Fruit fly (Drosophila melanogaster): ENCODE measurements around the gene Atg101.

Atg101 gene

dm6 chrX:18814373-18814772, 22.9 kb downstream of the Atg101 start:
- TF ChIP-seq slbo (GFP tag; IDR thresholded peaks at IDR 0.05) = no peak
- no peak for TF ChIP-seq chn (GFP tag; optimal IDR thresholded peaks at IDR 0.05)
- 0 out of 4 replicates have a peak, but pooled peaks have one; percentile 20 for TF ChIP-seq chinmo (GFP tag; IDR thresholded peaks at IDR 0.05; ENCODE audit: partially characterized antibody)
- no peak for TF ChIP-seq CG8290 (GFP tag; optimal IDR thresholded peaks at IDR 0.05)
- peak in 1 of 2 experiments; percentile 14 for TF ChIP-seq CG8290 (tag; optimal IDR thresholded peaks at IDR 0.05)
- TF ChIP-seq fd102C (GFP tag; optimal IDR thresholded peaks at IDR 0.05) = no peak
- peak; percentile 70 for TF ChIP-seq cg (GFP tag; optimal IDR thresholded peaks at IDR 0.05)
- TF ChIP-seq CG12769 (tag; optimal IDR thresholded peaks at IDR 0.05) = peak; percentile 9
- TF ChIP-seq CG10959 (GFP tag; IDR thresholded peaks at IDR 0.05) = no peak
- no peak for TF ChIP-seq cad (GFP tag; optimal IDR thresholded peaks at IDR 0.05)
- no peak for TF ChIP-seq Kr (GFP tag; optimal IDR thresholded peaks at IDR 0.05)
- no peak for TF ChIP-seq btn (GFP tag; optimal IDR thresholded peaks at IDR 0.05)
- TF ChIP-seq CG5245 (GFP tag; optimal IDR thresholded peaks at IDR 0.05) = no peak
- TF ChIP-seq Bdp1 (GFP tag; optimal IDR thresholded peaks at IDR 0.05) = no peak
- no peak for TF ChIP-seq exex (tag; optimal IDR thresholded peaks at IDR 0.05)
- TF ChIP-seq Eip74EF (GFP tag; optimal IDR thresholded peaks at IDR 0.05) = no peak
- peak; percentile 42 for TF ChIP-seq Med (GFP tag)
- TF ChIP-seq lola (GFP tag; optimal IDR thresholded peaks at IDR 0.05) = no peak
- peak; percentile 3 for TF ChIP-seq abd-A (tag; optimal IDR thresholded peaks at IDR 0.05)
- TF ChIP-seq Trl (optimal IDR thresholded peaks at IDR 0.05) = peak in 1 of 2 experiments; percentile 32
- TF ChIP-seq Trl (GFP tag; optimal IDR thresholded peaks at IDR 0.05) = no peak
- TF ChIP-seq GATAe (GFP tag; conservative IDR thresholded peaks at IDR 0.05) = no peak
- TF ChIP-seq CG13894 (tag; optimal IDR thresholded peaks at IDR 0.05) = peak; percentile 4
- TF ChIP-seq schlank (tag; optimal IDR thresholded peaks at IDR 0.05) = no peak
- TF ChIP-seq CG4360 (GFP tag; IDR thresholded peaks at IDR 0.05) = peak; percentile 71
- TF ChIP-seq lmd (GFP tag; IDR thresholded peaks at IDR 0.05) = no peak
- TF ChIP-seq Ets65A (GFP tag) = peak; percentile 22
- TF ChIP-seq Bteb2 (GFP tag; optimal IDR thresholded peaks at IDR 0.05) = no peak
- TF ChIP-seq CoRest (tag; optimal IDR thresholded peaks at IDR 0.05) = no peak
- peak; percentile 6 for TF ChIP-seq Deaf1 (tag; optimal IDR thresholded peaks at IDR 0.05)
- no peak for TF ChIP-seq stwl (tag; optimal IDR thresholded peaks at IDR 0.05)
- no peak for TF ChIP-seq Lhr (GFP tag; optimal IDR thresholded peaks at IDR 0.05)
- TF ChIP-seq CG8388 (GFP tag; optimal IDR thresholded peaks at IDR 0.05) = no peak
- peak; percentile 8; the same call in 1 of the 3 replicates for TF ChIP-seq sr (GFP tag; IDR thresholded peaks at IDR 0.05)

- no peak for TF ChIP-seq CG10321 (GFP tag; IDR thresholded peaks at IDR 0.05)
- TF ChIP-seq CTCF (GFP tag; optimal IDR thresholded peaks at IDR 0.05) = no peak
- no peak for TF ChIP-seq Lim3 (GFP tag; IDR thresholded peaks at IDR 0.05)
- no peak for TF ChIP-seq CG32532 (GFP tag; IDR thresholded peaks at IDR 0.05)
- no peak for TF ChIP-seq Nf-YC (tag; optimal IDR thresholded peaks at IDR 0.05)
- TF ChIP-seq CG17612 (GFP tag; IDR thresholded peaks at IDR 0.05) = peak; percentile 77
- TF ChIP-seq kni (GFP tag; optimal IDR thresholded peaks at IDR 0.05) = no peak
- TF ChIP-seq pros (GFP tag; optimal IDR thresholded peaks at IDR 0.05) = no peak
- TF ChIP-seq CG4360 (GFP tag; IDR thresholded peaks at IDR 0.05) = no peak
- no peak for TF ChIP-seq CG12744 (GFP tag; optimal IDR thresholded peaks at IDR 0.05)
- peak; percentile 96 for TF ChIP-seq CG8290 (GFP tag; optimal IDR thresholded peaks at IDR 0.05)
- peak; percentile 78 to 99 for TF ChIP-seq CG8290 (tag; optimal IDR thresholded peaks at IDR 0.05)
Observed at dm6 chrX:18814944-18815343, 23.5 kb downstream of the Atg101 start.
